Fruit fly (Drosophila melanogaster): ENCODE results near the gene Ufsp2.

Gene Ufsp2

DNA sequence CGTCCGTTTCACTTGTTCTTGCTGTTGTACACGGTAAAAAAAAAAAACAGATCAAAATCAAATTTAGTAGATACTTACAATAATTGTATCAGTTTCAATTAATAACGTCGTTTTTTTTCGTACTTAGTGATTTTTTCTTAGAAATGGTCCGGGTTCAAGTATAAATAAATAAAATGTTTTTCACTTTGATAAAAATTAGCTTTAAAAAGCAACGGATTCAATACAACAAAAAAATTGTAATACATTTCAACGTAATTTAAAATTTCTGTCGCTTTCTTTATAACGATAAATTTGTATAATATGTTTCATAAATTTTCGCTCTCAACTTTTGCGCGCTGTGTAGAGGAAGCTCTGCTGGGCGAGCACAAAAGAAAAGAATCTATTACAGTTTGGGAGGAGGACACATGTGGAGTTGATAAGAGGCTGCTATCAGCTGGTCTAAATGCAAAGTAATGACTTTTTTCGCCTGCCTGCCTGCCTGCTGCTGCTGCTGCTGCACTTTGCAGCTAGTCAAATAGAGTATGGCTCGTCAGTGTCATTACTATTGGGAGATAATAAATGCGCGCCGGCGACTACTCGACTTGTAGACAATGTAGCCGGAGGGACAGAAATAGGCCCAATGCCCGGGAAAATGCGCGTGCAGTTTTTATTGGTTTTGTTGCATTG, 38.3 kb upstream of the Ufsp2 start:
- peak; percentile 36 for TF ChIP-seq brk (GFP tag; optimal IDR thresholded peaks at IDR 0.05)
- peak; percentile 44 for TF ChIP-seq psq (GFP tag; optimal IDR thresholded peaks at IDR 0.05)
- TF ChIP-seq Dif (GFP tag; optimal IDR thresholded peaks at IDR 0.05; ENCODE audit: partially characterized antibody), result no peak
- TF ChIP-seq h (GFP tag; optimal IDR thresholded peaks at IDR 0.05), result peak; percentile 68
- peak; percentile 24 for TF ChIP-seq br (GFP tag; optimal IDR thresholded peaks at IDR 0.05)
- TF ChIP-seq Rel (GFP tag; optimal IDR thresholded peaks at IDR 0.05), result no peak
- peak; percentile 25 for TF ChIP-seq Rel (tag; optimal IDR thresholded peaks at IDR 0.05)
- TF ChIP-seq jim (GFP tag; optimal IDR thresholded peaks at IDR 0.05), result no peak
- TF ChIP-seq pan (optimal IDR thresholded peaks at IDR 0.05), result no peak
- TF ChIP-seq dsf (GFP tag; optimal IDR thresholded peaks at IDR 0.05; ENCODE audit: borderline replicate concordance), result no peak
- peak; percentile 53 for TF ChIP-seq ey (GFP tag; optimal IDR thresholded peaks at IDR 0.05)
- TF ChIP-seq fru (GFP tag; optimal IDR thresholded peaks at IDR 0.05), result peak; percentile 66
- TF ChIP-seq Mio (GFP tag; optimal IDR thresholded peaks at IDR 0.05), result no peak
- TF ChIP-seq Hr83 (GFP tag; optimal IDR thresholded peaks at IDR 0.05; ENCODE audit: poor library complexity, severe bottlenecking), result no peak
- no peak for TF ChIP-seq Abd-B (GFP tag; optimal IDR thresholded peaks at IDR 0.05)
- TF ChIP-seq dl (GFP tag; optimal IDR thresholded peaks at IDR 0.05; ENCODE audit: insufficient read depth in 1 of 2, partially characterized antibody in 2 of 2), result no peak
- no peak for TF ChIP-seq N (GFP tag; optimal IDR thresholded peaks at IDR 0.05)
- TF ChIP-seq CG32264 (GFP tag; optimal IDR thresholded peaks at IDR 0.05), result no peak
- TF ChIP-seq woc (GFP tag; optimal IDR thresholded peaks at IDR 0.05), result no peak
- peak in 1 of 2 experiments; percentile 56 for TF ChIP-seq foxo (GFP tag; optimal IDR thresholded peaks at IDR 0.05)
- peak; percentile 46 for TF ChIP-seq OdsH (GFP tag; optimal IDR thresholded peaks at IDR 0.05)
- no peak for TF ChIP-seq lola (GFP tag; optimal IDR thresholded peaks at IDR 0.05)
- peak; percentile 10 for TF ChIP-seq sv (GFP tag; optimal IDR thresholded peaks at IDR 0.05)
- TF ChIP-seq tai (GFP tag; optimal IDR thresholded peaks at IDR 0.05), result no peak
- no peak for TF ChIP-seq Jra (GFP tag; optimal IDR thresholded peaks at IDR 0.05)
- peak; percentile 24 for TF ChIP-seq Sp1 (GFP tag; optimal IDR thresholded peaks at IDR 0.05)
- TF ChIP-seq Vsx2 (GFP tag; optimal IDR thresholded peaks at IDR 0.05; ENCODE audit: partially characterized antibody), result no peak
- TF ChIP-seq CrebA (GFP tag; optimal IDR thresholded peaks at IDR 0.05; ENCODE audit: borderline replicate concordance), result no peak
- no peak for TF ChIP-seq HLH106 (tag; optimal IDR thresholded peaks at IDR 0.05)
- TF ChIP-seq Myc (optimal IDR thresholded peaks at IDR 0.05), result no peak
- no peak for TF ChIP-seq Hr78 (GFP tag; optimal IDR thresholded peaks at IDR 0.05)
- TF ChIP-seq dmrt93B (GFP tag; optimal IDR thresholded peaks at IDR 0.05), result no peak
- peak; percentile 53 for TF ChIP-seq rgr (GFP tag; optimal IDR thresholded peaks at IDR 0.05)
- no peak for TF ChIP-seq sage (GFP tag; optimal IDR thresholded peaks at IDR 0.05)
- TF ChIP-seq CG9705 (GFP tag; optimal IDR thresholded peaks at IDR 0.05), result no peak
- peak; percentile 14 for TF ChIP-seq Hnf4 (GFP tag; optimal IDR thresholded peaks at IDR 0.05)
- no peak for TF ChIP-seq usp (GFP tag; optimal IDR thresholded peaks at IDR 0.05)
- no peak for TF ChIP-seq Dfd (GFP tag; optimal IDR thresholded peaks at IDR 0.05)
- TF ChIP-seq GATAd (GFP tag; optimal IDR thresholded peaks at IDR 0.05), result no peak

dm6 chr3L:15538582-15539490, 37.5 kb upstream of the Ufsp2 start:
- TF ChIP-seq dmrt93B (GFP tag; optimal IDR thresholded peaks at IDR 0.05) (no peak), Rel (GFP tag; optimal IDR thresholded peaks at IDR 0.05) (no peak), Rel (tag; optimal IDR thresholded peaks at IDR 0.05) (peak; percentile 95), GATAd (GFP tag; optimal IDR thresholded peaks at IDR 0.05) (no peak), usp (GFP tag; optimal IDR thresholded peaks at IDR 0.05) (no peak)
